Worm (Caenorhabditis elegans): ENCODE data around the gene sri-33.

- TF ChIP-seq aly-2 (tag; optimal IDR thresholded peaks at IDR 0.05): no peak
- TF ChIP-seq unc-62 (GFP tag; optimal IDR thresholded peaks at IDR 0.05): no peak
- no peak for TF ChIP-seq zag-1 (tag; optimal IDR thresholded peaks at IDR 0.05)
- TF ChIP-seq skn-1 (tag; optimal IDR thresholded peaks at IDR 0.05): no peak
- TF ChIP-seq lsy-2 (tag; optimal IDR thresholded peaks at IDR 0.05): no peak
- no peak for TF ChIP-seq egl-27 (tag; optimal IDR thresholded peaks at IDR 0.05)
- no peak for TF ChIP-seq nhr-23 (tag; optimal IDR thresholded peaks at IDR 0.05)
- TF ChIP-seq lin-39 (tag; optimal IDR thresholded peaks at IDR 0.05): no peak
- TF ChIP-seq nhr-21 (tag; optimal IDR thresholded peaks at IDR 0.05): no peak
- no peak for TF ChIP-seq gmeb-1 (tag; optimal IDR thresholded peaks at IDR 0.05)
- TF ChIP-seq nhr-6 (tag; optimal IDR thresholded peaks at IDR 0.05): no peak
- TF ChIP-seq snpc-4 (tag; optimal IDR thresholded peaks at IDR 0.05): no peak
- TF ChIP-seq unc-39 (tag; optimal IDR thresholded peaks at IDR 0.05): no peak
Measured at ce11 chrII:3105765-3106164, 50.9 kb downstream of the sri-33 start, which contains the start of gene clec-122.

All from whole organism, L2 larva.